Fruit fly (Drosophila melanogaster) whole organism, prepupa: ENCODE results near the gene Wdr62.

ENCODE experiments used
- Blimp-1 ChIP-seq: fragments of 200-800 bp; sonication (Bioruptor generic); optimal IDR thresholded peaks from 3 replicates; lab custom pipeline; 2017; ENCODE audit warnings: missing biosample characterization, missing genetic modification characterization, mild to moderate bottlenecking, moderate library complexity, missing genetic modification reagents
- CG10631 ChIP-seq: fragments of 200-800 bp; sonication (Bioruptor generic); optimal IDR thresholded peaks from 2 replicates; lab custom pipeline; 2016; ENCODE audit warnings: missing biosample characterization, missing genetic modification characterization
- CG10669 ChIP-seq: fragments of 200-800 bp; sonication (Bioruptor generic); optimal IDR thresholded peaks from 3 replicates; lab custom pipeline; 2018; ENCODE audit warnings: missing biosample characterization, mild to moderate bottlenecking, missing genetic modification characterization, moderate library complexity
- CG11294 ChIP-seq: fragments of 200-800 bp; sonication (Bioruptor generic); IDR thresholded peaks from 2 replicates; pipeline ENCODE4 v1.3.6; 2022; ENCODE audit warnings: missing biosample characterization, missing genetic modification characterization
- CG11762 ChIP-seq: fragments of 200-800 bp; sonication (Bioruptor generic); optimal IDR thresholded peaks from 3 replicates; lab custom pipeline; 2016; ENCODE audit warnings: missing biosample characterization, missing genetic modification characterization; ENCODE audit not compliant: insufficient read depth
- CG11902 ChIP-seq: fragments of 200-800 bp; sonication (Bioruptor generic); optimal IDR thresholded peaks from 3 replicates; lab custom pipeline; 2016; ENCODE audit warnings: missing biosample characterization, missing genetic modification characterization
- CG1621 ChIP-seq: fragments of 200-800 bp; sonication (Bioruptor generic); optimal IDR thresholded peaks from 3 replicates; lab custom pipeline; 2018; ENCODE audit warnings: missing biosample characterization, mild to moderate bottlenecking, missing genetic modification characterization
- CG16779 ChIP-seq: fragments of 200-800 bp; sonication (Bioruptor generic); optimal IDR thresholded peaks from 3 replicates; lab custom pipeline; 2017; ENCODE audit warnings: missing biosample characterization, mild to moderate bottlenecking, missing genetic modification characterization
- CG3032 ChIP-seq: fragments of 200-800 bp; optimal IDR thresholded peaks from 2 replicates; lab custom pipeline; 2019; ENCODE audit warnings: missing biosample characterization, mild to moderate bottlenecking, missing genetic modification characterization, moderate library complexity
- CG34406 ChIP-seq: fragments of 200-800 bp; sonication (Bioruptor generic); optimal IDR thresholded peaks from 3 replicates; lab custom pipeline; 2016; ENCODE audit warnings: missing biosample characterization, missing genetic modification characterization
- CG3919 ChIP-seq: fragments of 200-800 bp; sonication (Bioruptor generic); optimal IDR thresholded peaks from 3 replicates; lab custom pipeline; 2016; ENCODE audit warnings: missing biosample characterization, missing genetic modification characterization
- CG4318 ChIP-seq: fragments of 200-800 bp; sonication (Bioruptor generic); optimal IDR thresholded peaks from 3 replicates; lab custom pipeline; 2017; ENCODE audit warnings: missing biosample characterization, mild to moderate bottlenecking, missing genetic modification characterization
- CG6792 ChIP-seq: fragments of 200-800 bp; sonication (Bioruptor generic); optimal IDR thresholded peaks from 3 replicates; lab custom pipeline; 2016; ENCODE audit warnings: missing biosample characterization, missing genetic modification characterization
- CG6808 ChIP-seq: fragments of 200-800 bp; sonication (Bioruptor generic); optimal IDR thresholded peaks from 3 replicates; lab custom pipeline; 2017; ENCODE audit warnings: missing biosample characterization, missing genetic modification characterization, mild to moderate bottlenecking, moderate library complexity, missing genetic modification reagents
- CG7368 ChIP-seq: fragments of 200-800 bp; sonication (Bioruptor generic); optimal IDR thresholded peaks from 3 replicates; lab custom pipeline; 2016; ENCODE audit warnings: missing biosample characterization, missing genetic modification characterization
- CG8319 ChIP-seq: fragments of 200-800 bp; sonication (Bioruptor generic); optimal IDR thresholded peaks from 3 replicates; lab custom pipeline; 2016; ENCODE audit warnings: missing biosample characterization, missing genetic modification characterization
- CG9139 ChIP-seq: fragments of 200-800 bp; sonication (Bioruptor generic); optimal IDR thresholded peaks from 3 replicates; lab custom pipeline; 2017; ENCODE audit warnings: missing biosample characterization, mild to moderate bottlenecking, missing genetic modification characterization
- Ets21C ChIP-seq: fragments of 200-800 bp; sonication (Bioruptor generic); optimal IDR thresholded peaks from 3 replicates; lab custom pipeline; 2016; ENCODE audit warnings: missing biosample characterization, missing genetic modification characterization
- Ets96B ChIP-seq: fragments of 200-800 bp; optimal IDR thresholded peaks from 2 replicates; lab custom pipeline; 2019; ENCODE audit warnings: missing biosample characterization, mild to moderate bottlenecking, missing genetic modification characterization, moderate library complexity
- Gug ChIP-seq: fragments of 200-800 bp; sonication (Bioruptor generic); IDR thresholded peaks from 2 replicates; pipeline ENCODE4 v1.3.6; 2022; ENCODE audit warnings: missing biosample characterization, missing genetic modification characterization
- Hr38 ChIP-seq: sonication (Bioruptor generic); optimal IDR thresholded peaks from 2 replicates; lab custom pipeline; 2016; ENCODE audit warnings: missing biosample characterization, missing genetic modification characterization
- Hr4 ChIP-seq: fragments of 200-800 bp; sonication (Bioruptor generic); optimal IDR thresholded peaks from 3 replicates; lab custom pipeline; 2016; ENCODE audit warnings: missing biosample characterization, missing genetic modification characterization
- Lpt ChIP-seq: fragments of 200-800 bp; sonication (Bioruptor generic); optimal IDR thresholded peaks from 3 replicates; lab custom pipeline; 2016; ENCODE audit warnings: missing biosample characterization, missing genetic modification characterization
- Met ChIP-seq: fragments of 200-800 bp; sonication (Bioruptor generic); optimal IDR thresholded peaks from 3 replicates; lab custom pipeline; 2016; ENCODE audit warnings: missing biosample characterization, missing genetic modification characterization
- OdsH ChIP-seq: fragments of 200-800 bp; sonication (Bioruptor generic); optimal IDR thresholded peaks from 3 replicates; lab custom pipeline; 2016; ENCODE audit warnings: missing biosample characterization, missing genetic modification characterization
- Smox ChIP-seq: fragments of 200-800 bp; sonication (Bioruptor generic); optimal IDR thresholded peaks from 3 replicates; lab custom pipeline; 2016; ENCODE audit warnings: missing biosample characterization, missing genetic modification characterization
- Sox102F ChIP-seq: fragments of 200-800 bp; sonication (Bioruptor generic); optimal IDR thresholded peaks from 2 replicates; lab custom pipeline; 2016; ENCODE audit warnings: missing biosample characterization, mild to moderate bottlenecking, missing genetic modification characterization
- achi ChIP-seq: fragments of 200-800 bp; sonication (Bioruptor generic); optimal IDR thresholded peaks from 3 replicates; lab custom pipeline; 2016; ENCODE audit warnings: missing biosample characterization, missing genetic modification characterization
- dac ChIP-seq: fragments of 200-800 bp; sonication (Bioruptor generic); optimal IDR thresholded peaks from 2 replicates; lab custom pipeline; 2017; ENCODE audit warnings: missing biosample characterization, mild to moderate bottlenecking, missing genetic modification characterization
- dsx ChIP-seq: fragments of 200-800 bp; optimal IDR thresholded peaks from 3 replicates; lab custom pipeline; 2019; ENCODE audit warnings: missing biosample characterization, mild to moderate bottlenecking, missing genetic modification characterization, moderate library complexity; ENCODE audit not compliant: poor library complexity, severe bottlenecking
- fd85E ChIP-seq: fragments of 200-800 bp; sonication (Bioruptor generic); optimal IDR thresholded peaks from 3 replicates; lab custom pipeline; 2016; ENCODE audit warnings: missing biosample characterization, missing genetic modification characterization
- fkh ChIP-seq: fragments of 200-800 bp; sonication (Bioruptor generic); optimal IDR thresholded peaks from 3 replicates; lab custom pipeline; 2017; ENCODE audit warnings: missing biosample characterization, mild to moderate bottlenecking, missing genetic modification characterization, moderate library complexity
- spab ChIP-seq: fragments of 200-800 bp; sonication (Bioruptor generic); optimal IDR thresholded peaks from 2 replicates; lab custom pipeline; 2017; ENCODE audit warnings: missing biosample characterization, mild to moderate bottlenecking, missing genetic modification characterization, missing genetic modification reagents
- ss ChIP-seq, 2 experiments: fragments of 200-800 bp; sonication (Bioruptor generic); optimal IDR thresholded peaks; 2 replicates in 1 of 2; 3 replicates in 1 of 2; lab custom pipeline; 2017 to 2018; ENCODE audit warnings: mild to moderate bottlenecking in 2 of 2, missing biosample characterization in 2 of 2, missing genetic modification characterization in 2 of 2, moderate library complexity in 1 of 2
- svp ChIP-seq: fragments of 200-800 bp; sonication (Bioruptor generic); peaks from one replicate; lab custom pipeline; 2016; ENCODE audit warnings: missing biosample characterization, missing genetic modification characterization
- vri ChIP-seq: fragments of 200-800 bp; sonication (Bioruptor generic); optimal IDR thresholded peaks from 3 replicates; lab custom pipeline; 2016; ENCODE audit warnings: missing biosample characterization, mild to moderate bottlenecking, missing genetic modification characterization

Wdr62 gene

dm6 chr2L:1925917-1926864 lies 41.8 kb downstream of the Wdr62 start (continued):
- no peak for TF ChIP-seq CG6792
- TF ChIP-seq CG34406: no peak
- no peak for TF ChIP-seq CG7368 (GFP tag; lab: Kevin White, UChicago)
- TF ChIP-seq Smox (GFP tag; lab: Kevin White, UChicago): no peak
- peak; percentile 77 for TF ChIP-seq dac
- TF ChIP-seq Lpt (GFP tag; lab: Kevin White, UChicago): peak; percentile 60
- no peak for TF ChIP-seq CG10669
- no peak for TF ChIP-seq svp (GFP tag; lab: Kevin White, UChicago)
- no peak for TF ChIP-seq fkh (GFP tag; lab: Kevin White, UChicago)
- no peak for TF ChIP-seq Ets21C (GFP tag; lab: Kevin White, UChicago)
- TF ChIP-seq fd85E: no peak
- TF ChIP-seq ss (GFP tag; optimal IDR thresholded peaks at IDR 0.05; lab: Kevin White, UChicago): no peak
- TF ChIP-seq CG10631 (GFP tag; lab: Kevin White, UChicago): peak; percentile 40
- no peak for TF ChIP-seq Met
- peak; percentile 69 for TF ChIP-seq Gug (GFP tag; lab: Robert Waterston, UW)
- no peak for TF ChIP-seq CG6808 (GFP tag; lab: Kevin White, UChicago)
- TF ChIP-seq Blimp-1 (GFP tag; lab: Kevin White, UChicago): no peak
- no peak for TF ChIP-seq Ets96B
- TF ChIP-seq OdsH: peak; percentile 50
- peak; percentile 85 for TF ChIP-seq Hr4 (GFP tag; lab: Kevin White, UChicago)
- TF ChIP-seq CG11902 (GFP tag; lab: Kevin White, UChicago): no peak
- no peak for TF ChIP-seq Sox102F (GFP tag; lab: Kevin White, UChicago)
- TF ChIP-seq CG8319 (GFP tag; lab: Kevin White, UChicago): no peak

- TF ChIP-seq CG4318 (GFP tag; lab: Kevin White, UChicago): no peak
- no peak for TF ChIP-seq Ets21C (GFP tag; lab: Kevin White, UChicago)
- TF ChIP-seq CG3919 (GFP tag; lab: Kevin White, UChicago): no peak
- no peak for TF ChIP-seq CG7368 (GFP tag; lab: Kevin White, UChicago)
- no peak for TF ChIP-seq dsx (GFP tag; lab: Kevin White, UChicago)
- no peak for TF ChIP-seq fkh (GFP tag; lab: Kevin White, UChicago)
- TF ChIP-seq CG11902 (GFP tag; lab: Kevin White, UChicago): no peak
- no peak for TF ChIP-seq CG11762 (GFP tag; lab: Kevin White, UChicago)
- no peak for TF ChIP-seq vri (GFP tag; lab: Kevin White, UChicago)
- TF ChIP-seq, all 60 proteins: peak for 0
Measured at dm6 chr2L:1927406-1927805, 43.0 kb downstream of the Wdr62 start.

- TF ChIP-seq Lpt (GFP tag; lab: Kevin White, UChicago): no peak
- peak; percentile 47 for TF ChIP-seq svp (GFP tag; lab: Kevin White, UChicago)
- TF ChIP-seq dsx (GFP tag; lab: Kevin White, UChicago): peak; percentile 94
- no peak for TF ChIP-seq CG16779
- no peak for TF ChIP-seq spab (GFP tag; lab: Kevin White, UChicago)
- no peak for TF ChIP-seq Hr38 (GFP tag; lab: Kevin White, UChicago)
- no peak for TF ChIP-seq CG4318 (GFP tag; lab: Kevin White, UChicago)
Measured at dm6 chr2L:1930565-1931201, 46.3 kb downstream of the Wdr62 start.

- no peak for TF ChIP-seq CG11294 (GFP tag; lab: Robert Waterston, UW)
- TF ChIP-seq CG3032: no peak
- TF ChIP-seq CG9139 (GFP tag; lab: Kevin White, UChicago): no peak
- TF ChIP-seq CG1621 (tag; lab: Kevin White, UChicago): no peak
- no peak for TF ChIP-seq Blimp-1 (GFP tag; lab: Kevin White, UChicago)
- TF ChIP-seq achi (GFP tag; lab: Kevin White, UChicago): no peak
- TF ChIP-seq, all 60 proteins: peak for 0
Measured at dm6 chr2L:1938004-1938403, 53.6 kb downstream of the Wdr62 start.
